Worm (Caenorhabditis elegans): ENCODE data around the gene R11G10.3.

The R11G10.3 gene

DNA sequence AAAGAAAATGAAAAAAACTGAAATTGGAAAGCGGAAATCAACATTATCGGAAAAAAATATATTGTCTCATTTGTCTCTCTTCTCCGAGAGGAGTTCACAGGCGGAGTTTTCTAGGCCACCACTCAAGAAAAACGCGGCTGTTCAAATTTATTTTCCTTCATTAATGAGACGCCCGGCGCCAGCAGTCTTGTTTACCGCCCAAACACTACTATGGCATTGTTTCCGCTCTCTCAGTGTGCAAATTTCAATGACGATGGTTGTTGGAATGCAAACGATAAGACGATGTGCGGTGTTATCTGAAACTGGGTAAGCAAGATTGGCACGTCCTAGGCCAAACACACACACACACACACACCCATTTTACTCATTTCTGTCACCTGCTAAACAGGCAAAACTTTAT is 33.5 kb downstream of the R11G10.3 start, which contains the start of gene cav-2:
TSS of gene cav-2 (plus strand) at position 359 of the 400 bp plus-strand sequence.
- no peak for TF ChIP-seq ztf-16 (tag; optimal IDR thresholded peaks at IDR 0.05)
- TF ChIP-seq K09A11.1 (tag; optimal IDR thresholded peaks at IDR 0.05; ENCODE audit: insufficient read depth) = no peak
- no peak for TF ChIP-seq nhr-232 (tag; optimal IDR thresholded peaks at IDR 0.05)
- TF ChIP-seq hlh-13 (GFP tag; optimal IDR thresholded peaks at IDR 0.05) = no peak
- no peak for TF ChIP-seq gmeb-2 (tag; optimal IDR thresholded peaks at IDR 0.05)
- peak; percentile 82 for TF ChIP-seq ref-2 (tag; optimal IDR thresholded peaks at IDR 0.05)
- TF ChIP-seq ets-4 (tag; optimal IDR thresholded peaks at IDR 0.05) = peak; percentile 83
- TF ChIP-seq odd-2 (tag; optimal IDR thresholded peaks at IDR 0.05) = no peak
- no peak for TF ChIP-seq T23F11.4 (GFP tag; optimal IDR thresholded peaks at IDR 0.05)
- TF ChIP-seq C38D4.7 (GFP tag; optimal IDR thresholded peaks at IDR 0.05) = no peak
- no peak for TF ChIP-seq sox-4 (tag; optimal IDR thresholded peaks at IDR 0.05)
- no peak for TF ChIP-seq pax-1 (tag; optimal IDR thresholded peaks at IDR 0.05)
- TF ChIP-seq ceh-22 (tag; optimal IDR thresholded peaks at IDR 0.05) = no peak
- TF ChIP-seq tbx-7 (tag; optimal IDR thresholded peaks at IDR 0.05) = peak; percentile 86
- TF ChIP-seq tbx-2 (tag; optimal IDR thresholded peaks at IDR 0.05) = peak; percentile 66
- no peak for TF ChIP-seq unc-3 (GFP tag; conservative IDR thresholded peaks at IDR 0.05)
- no peak for TF ChIP-seq unc-3 (tag; optimal IDR thresholded peaks at IDR 0.05)
- TF ChIP-seq eyg-1 (tag; optimal IDR thresholded peaks at IDR 0.05) = peak; percentile 10
- TF ChIP-seq elt-2 (tag; optimal IDR thresholded peaks at IDR 0.05) = peak; percentile 81
- no peak for TF ChIP-seq ttx-3 (tag; optimal IDR thresholded peaks at IDR 0.05)
- no peak for TF ChIP-seq che-1 (tag; optimal IDR thresholded peaks at IDR 0.05)
- no peak for TF ChIP-seq ama-1 (optimal IDR thresholded peaks at IDR 0.05)
- no peak for TF ChIP-seq syd-9 (tag; optimal IDR thresholded peaks at IDR 0.05)
- peak; percentile 46 for TF ChIP-seq ceh-34 (tag; optimal IDR thresholded peaks at IDR 0.05)
- TF ChIP-seq fkh-6 (tag; optimal IDR thresholded peaks at IDR 0.05) = peak; percentile 41
- TF ChIP-seq lim-6 (tag; optimal IDR thresholded peaks at IDR 0.05) = no peak
- TF ChIP-seq hlh-6 (tag; optimal IDR thresholded peaks at IDR 0.05) = no peak
- TF ChIP-seq F13H6.1 (tag; optimal IDR thresholded peaks at IDR 0.05) = peak; percentile 57
- peak; percentile 63 for TF ChIP-seq ceh-14 (tag; optimal IDR thresholded peaks at IDR 0.05)
- peak; percentile 89 for TF ChIP-seq ceh-31 (tag; optimal IDR thresholded peaks at IDR 0.05)
- TF ChIP-seq nfya-1 (tag; optimal IDR thresholded peaks at IDR 0.05) = peak; percentile 26
- TF ChIP-seq pha-2 (tag; optimal IDR thresholded peaks at IDR 0.05) = no peak
- no peak for TF ChIP-seq pha-4 (tag; optimal IDR thresholded peaks at IDR 0.05)
- no peak for TF ChIP-seq lin-11 (tag; optimal IDR thresholded peaks at IDR 0.05)
- peak; percentile 97 for TF ChIP-seq C08G9.2 (tag; optimal IDR thresholded peaks at IDR 0.05)
- no peak for TF ChIP-seq elt-4 (tag; optimal IDR thresholded peaks at IDR 0.05)
- no peak for TF ChIP-seq pros-1 (tag; optimal IDR thresholded peaks at IDR 0.05)
- peak; percentile 91 for TF ChIP-seq ceh-2 (tag; optimal IDR thresholded peaks at IDR 0.05)
- TF ChIP-seq ceh-19 (GFP tag; optimal IDR thresholded peaks at IDR 0.05) = no peak
- no peak for TF ChIP-seq ceh-9 (tag; optimal IDR thresholded peaks at IDR 0.05)
- TF ChIP-seq ceh-48 (tag; optimal IDR thresholded peaks at IDR 0.05) = peak; percentile 13
- TF ChIP-seq nhr-11 (tag; optimal IDR thresholded peaks at IDR 0.05) = no peak
- TF ChIP-seq dmd-4 (tag; optimal IDR thresholded peaks at IDR 0.05; ENCODE audit: borderline replicate concordance) = no peak
- TF ChIP-seq unc-55 (GFP tag; optimal IDR thresholded peaks at IDR 0.05) = no peak
- TF ChIP-seq K02D7.2 (tag; optimal IDR thresholded peaks at IDR 0.05) = no peak
- peak; percentile 48 for TF ChIP-seq ceh-18 (tag; optimal IDR thresholded peaks at IDR 0.05)
- TF ChIP-seq ceh-30 (tag; optimal IDR thresholded peaks at IDR 0.05) = no peak
- peak; percentile 1 for TF ChIP-seq dve-1 (tag; optimal IDR thresholded peaks at IDR 0.05)
- TF ChIP-seq unc-42 (tag; optimal IDR thresholded peaks at IDR 0.05) = peak; percentile 72
- TF ChIP-seq npax-4 (tag; optimal IDR thresholded peaks at IDR 0.05) = no peak
- no peak for TF ChIP-seq sdc-2 (tag; optimal IDR thresholded peaks at IDR 0.05)
- no peak for TF ChIP-seq ceh-6 (GFP tag; optimal IDR thresholded peaks at IDR 0.05)
- TF ChIP-seq pat-9 (tag; optimal IDR thresholded peaks at IDR 0.05) = no peak
- peak; percentile 12 for TF ChIP-seq unc-86 (tag; optimal IDR thresholded peaks at IDR 0.05)
- TF ChIP-seq fkh-10 (GFP tag; optimal IDR thresholded peaks at IDR 0.05) = no peak

Data from whole organism, late embryonic.